Worm (Caenorhabditis elegans): Measurements from ENCODE around the gene tax-4.
A peak's percentile ranks its signal among the peaks of the same experiment; 100 is the strongest.

DNA sequence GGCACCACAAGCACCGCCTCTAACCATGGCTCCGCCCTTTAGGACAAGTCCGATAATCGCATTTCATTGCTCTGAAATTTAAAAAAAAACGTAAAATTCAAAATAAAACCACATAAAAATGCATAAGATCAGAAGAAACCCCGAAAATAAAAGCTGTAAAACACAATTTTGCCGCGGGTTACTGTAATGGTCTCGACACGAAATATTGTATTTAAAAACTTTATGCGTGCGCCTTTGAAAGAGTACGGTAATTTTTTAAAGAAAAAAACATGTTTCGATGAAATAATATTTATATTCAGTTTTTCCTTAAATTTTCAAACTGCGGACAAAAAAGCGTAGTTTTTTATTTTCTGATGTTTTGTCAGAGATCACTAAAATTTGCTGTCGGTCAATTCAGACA is 47.4 kb downstream of the tax-4 start, which contains the start of gene rnr-1:
- TF ChIP-seq efl-1 (optimal IDR thresholded peaks at IDR 0.05): no peak
- TF ChIP-seq efl-1 (GFP tag; optimal IDR thresholded peaks at IDR 0.05 in 1 of 2): peak in 1 of 2 experiments; percentile 20
- no peak for TF ChIP-seq unc-62 (GFP tag; optimal IDR thresholded peaks at IDR 0.05)
- no peak for TF ChIP-seq jun-1 (tag; optimal IDR thresholded peaks at IDR 0.05)
- no peak for TF ChIP-seq lir-3 (tag; optimal IDR thresholded peaks at IDR 0.05; ENCODE audit: poor library complexity)
- no peak for TF ChIP-seq elt-3 (tag; optimal IDR thresholded peaks at IDR 0.05)
- TF ChIP-seq C04F5.9 (tag; optimal IDR thresholded peaks at IDR 0.05): no peak
- TF ChIP-seq ceh-8 (GFP tag; optimal IDR thresholded peaks at IDR 0.05): no peak
- TF ChIP-seq ztf-11 (tag; optimal IDR thresholded peaks at IDR 0.05): no peak
- TF ChIP-seq lin-13 (GFP tag; optimal IDR thresholded peaks at IDR 0.05): no peak

Data from whole organism, L1 larva.